Worm (Caenorhabditis elegans) whole organism, L4/young adult: Measurements from ENCODE around the gene ZK546.2.

ENCODE experiments used
- dao-5 ChIP-seq: sonication (generic microtip); optimal IDR thresholded peaks from 2 replicates; lab custom pipeline; 2016; ENCODE audit warnings: missing genotype, missing genetic modification characterization, moderate library complexity, missing compliant biosample characterization
- him-1 ChIP-seq: sonication (generic microtip); optimal IDR thresholded peaks from 2 replicates; lab custom pipeline; 2016; ENCODE audit warnings: missing genotype, missing genetic modification reagents, missing genetic modification characterization, missing compliant biosample characterization

DNA sequence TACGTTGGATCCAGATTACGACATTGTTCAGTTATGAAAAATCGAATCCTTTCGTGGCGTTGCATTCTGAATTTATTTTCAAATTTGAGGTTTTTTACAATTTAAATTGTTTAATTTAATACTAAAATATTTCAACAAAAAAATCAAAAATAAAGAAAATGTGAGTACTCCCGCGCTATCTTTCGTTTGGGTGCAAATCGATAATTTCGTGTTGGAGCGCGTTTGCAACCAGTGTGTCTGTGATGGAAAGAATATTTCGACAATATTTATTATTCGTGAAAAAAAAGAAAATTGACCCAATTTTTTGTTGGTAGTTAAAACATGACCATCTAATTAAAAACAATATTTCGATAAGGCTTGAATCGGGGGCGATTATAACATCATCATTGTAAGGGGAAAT is 43.8 kb upstream of the ZK546.2 start, which contains the start of gene R05F9.9:
- TF ChIP-seq him-1 (tag; lab: Kevin White, UChicago): no peak
- TF ChIP-seq dao-5 (tag; lab: Kevin White, UChicago): no peak
